Fruit fly (Drosophila melanogaster): ENCODE data around the gene VhaM9.7-a.

The VhaM9.7-a gene

DNA sequence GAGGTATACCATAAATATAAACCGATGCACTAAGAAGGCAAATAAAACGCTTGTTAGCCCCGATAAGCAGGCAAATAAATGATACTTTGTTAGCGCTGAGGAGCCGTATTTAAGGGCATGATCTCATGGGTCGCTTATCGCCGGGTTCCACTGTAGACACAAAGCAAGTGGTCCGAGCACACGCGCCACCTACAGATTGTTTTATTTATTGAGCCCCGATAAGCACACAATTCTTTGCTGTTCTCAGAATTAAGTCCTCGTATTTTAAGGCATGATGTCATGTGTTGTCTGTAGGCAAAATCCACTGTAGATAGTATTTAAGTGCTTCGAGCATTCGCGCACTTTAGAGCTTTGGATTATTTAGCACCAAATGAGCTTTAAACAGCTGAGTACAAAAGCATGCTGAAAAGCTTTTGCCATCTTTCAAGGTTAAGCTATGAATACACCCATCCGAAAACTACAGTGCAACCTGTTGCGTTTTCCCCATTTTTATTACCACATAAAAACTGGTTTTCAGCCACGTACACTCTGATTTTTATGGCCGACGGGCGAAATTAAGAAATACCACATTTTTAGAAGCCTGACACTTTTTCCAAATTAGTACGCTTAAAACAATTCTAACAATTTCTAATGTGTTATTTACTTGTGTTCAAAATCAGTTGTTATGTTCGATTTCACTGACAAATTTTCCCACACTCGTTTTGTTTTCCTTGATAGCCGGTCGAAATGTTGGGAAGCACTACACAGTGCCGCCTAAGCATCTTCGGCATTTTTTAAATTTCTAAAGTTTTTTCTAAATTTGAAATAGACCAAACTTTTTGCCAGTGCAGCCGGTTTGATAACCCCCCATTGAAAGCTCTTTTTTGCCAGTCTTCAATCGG lies 22.8 kb upstream of the VhaM9.7-a start, which contains the start of gene Sqor (continued):
- TF ChIP-seq pum (GFP tag; optimal IDR thresholded peaks at IDR 0.05) (peak; percentile 84), Jarid2 (GFP tag; optimal IDR thresholded peaks at IDR 0.05) (peak; percentile 54), amos (GFP tag; IDR thresholded peaks at IDR 0.05; ENCODE audit: partially characterized antibody) (peak; percentile 36; the same call in 1 of the 2 replicates), CG1792 (GFP tag; optimal IDR thresholded peaks at IDR 0.05) (peak; percentile 85), Kr (GFP tag; optimal IDR thresholded peaks at IDR 0.05) (no peak), gsb-n (tag; optimal IDR thresholded peaks at IDR 0.05) (peak; percentile 25), lola (GFP tag; optimal IDR thresholded peaks at IDR 0.05) (peak in 1 of 3 experiments; percentile 64), hkb (optimal IDR thresholded peaks at IDR 0.05) (no peak), hkb (GFP tag; IDR thresholded peaks at IDR 0.05) (peak; percentile 85), CG9797 (GFP tag; optimal IDR thresholded peaks at IDR 0.05) (no peak), CTCF (GFP tag; optimal IDR thresholded peaks at IDR 0.05) (peak; percentile 89), fru (optimal IDR thresholded peaks at IDR 0.05) (no peak), CG10654 (GFP tag; optimal IDR thresholded peaks at IDR 0.05) (peak; percentile 51), bab2 (GFP tag; optimal IDR thresholded peaks at IDR 0.05) (peak; percentile 71), CG13894 (tag; optimal IDR thresholded peaks at IDR 0.05) (peak; percentile 85), trh (GFP tag; optimal IDR thresholded peaks at IDR 0.05) (peak; percentile 79), HmgZ (tag; optimal IDR thresholded peaks at IDR 0.05) (peak; percentile 87), Myb (GFP tag; optimal IDR thresholded peaks at IDR 0.05) (peak; percentile 70), MESR4 (GFP tag; optimal IDR thresholded peaks at IDR 0.05) (no peak), insv (GFP tag; optimal IDR thresholded peaks at IDR 0.05) (peak in 1 of 2 experiments; percentile 21), CG17612 (GFP tag; IDR thresholded peaks at IDR 0.05) (peak; percentile 24; the same call in 1 of the 2 replicates), seq (GFP tag; IDR thresholded peaks at IDR 0.05) (peak; percentile 85), CG17385 (GFP tag; optimal IDR thresholded peaks at IDR 0.05) (peak; percentile 83), Dfd (GFP tag; optimal IDR thresholded peaks at IDR 0.05) (no peak), Mrtf (GFP tag; IDR thresholded peaks at IDR 0.05) (peak; percentile 74), CG11093 (GFP tag; IDR thresholded peaks at IDR 0.05) (peak; percentile 57; the same call in 1 of the 3 replicates), NK7.1 (GFP tag; optimal IDR thresholded peaks at IDR 0.05) (peak; percentile 89), vfl (GFP tag; optimal IDR thresholded peaks at IDR 0.05) (peak; percentile 83), her (GFP tag; optimal IDR thresholded peaks at IDR 0.05) (peak; percentile 86), Blimp-1 (GFP tag; optimal IDR thresholded peaks at IDR 0.05) (peak; percentile 62), sima (GFP tag; optimal IDR thresholded peaks at IDR 0.05) (peak; percentile 53), CG10565 (GFP tag; optimal IDR thresholded peaks at IDR 0.05) (peak; percentile 3), CG12219 (GFP tag; optimal IDR thresholded peaks at IDR 0.05) (peak; percentile 81), CG8765 (GFP tag; IDR thresholded peaks at IDR 0.05) (peak; percentile 60; the same call in 1 of the 2 replicates), onecut (GFP tag; IDR thresholded peaks at IDR 0.05) (peak; percentile 58), B-H1 (GFP tag; IDR thresholded peaks at IDR 0.05) (peak; percentile 44), CG13123 (GFP tag; optimal IDR thresholded peaks at IDR 0.05) (peak; percentile 29), Dbx (GFP tag; IDR thresholded peaks at IDR 0.05) (peak; percentile 73), CG8089 (GFP tag; optimal IDR thresholded peaks at IDR 0.05) (peak; percentile 66), CG6813 (GFP tag; optimal IDR thresholded peaks at IDR 0.05) (peak; percentile 74), sim (GFP tag; IDR thresholded peaks at IDR 0.05) (0 out of 2 replicates have a peak, but pooled peaks have one; percentile 26), CG3065 (GFP tag; optimal IDR thresholded peaks at IDR 0.05) (peak; percentile 31), CG14965 (GFP tag; optimal IDR thresholded peaks at IDR 0.05; ENCODE audit: borderline replicate concordance) (peak; percentile 41), Dip2 (GFP tag; IDR thresholded peaks at IDR 0.05) (peak; percentile 35; the same call in 1 of the 2 replicates), CG2120 (GFP tag; optimal IDR thresholded peaks at IDR 0.05) (peak; percentile 92), BEAF-32 (GFP tag; optimal IDR thresholded peaks at IDR 0.05) (no peak), stc (GFP tag; IDR thresholded peaks at IDR 0.05) (peak; percentile 72), MTF-1 (GFP tag; optimal IDR thresholded peaks at IDR 0.05; ENCODE audit: borderline replicate concordance) (peak; percentile 40), Nf-YB (GFP tag; optimal IDR thresholded peaks at IDR 0.05) (peak; percentile 68)
